Worm (Caenorhabditis elegans): Measurements from ENCODE around the gene fars-3.

DNA sequence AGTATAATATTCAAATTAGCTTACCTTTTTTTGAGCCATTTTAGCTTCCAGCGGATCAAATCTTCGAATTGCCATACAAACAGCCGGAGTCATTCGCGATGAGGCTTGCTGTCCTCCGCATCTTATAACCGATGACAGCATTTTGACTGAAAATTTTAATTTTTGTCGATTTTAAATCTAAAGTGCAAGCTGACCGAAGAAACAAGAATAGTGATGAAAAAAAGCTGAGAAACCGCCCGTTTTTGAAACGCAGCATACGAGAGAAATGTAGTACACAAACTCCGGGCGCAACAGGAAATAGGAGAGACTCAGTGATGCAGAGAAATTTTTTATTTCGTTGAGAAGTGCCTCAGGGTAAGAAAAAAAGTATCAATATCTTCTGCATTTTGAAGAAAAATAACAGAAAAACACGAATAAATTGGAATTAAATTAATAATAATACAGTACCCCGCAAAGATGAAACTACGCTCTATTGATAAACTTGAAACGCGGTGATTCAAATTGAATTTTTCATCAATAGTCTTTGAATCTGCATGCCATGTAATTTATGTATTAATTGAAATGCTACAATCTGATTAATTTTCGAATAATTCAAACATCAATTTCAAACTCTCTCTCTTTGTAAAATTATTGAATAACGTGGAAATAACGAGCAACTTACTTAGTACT, 18.6 kb downstream of the fars-3 start:
- TF ChIP-seq ama-1 (optimal IDR thresholded peaks at IDR 0.05), result no peak
- no peak for TF ChIP-seq ceh-36 (tag; optimal IDR thresholded peaks at IDR 0.05)
- TF ChIP-seq ets-7 (tag; optimal IDR thresholded peaks at IDR 0.05), result no peak
- TF ChIP-seq pes-1 (GFP tag; IDR thresholded peaks at IDR 0.05), result no peak
- no peak for TF ChIP-seq B0310.2 (tag; optimal IDR thresholded peaks at IDR 0.05)
- no peak for TF ChIP-seq sea-1 (GFP tag; conservative IDR thresholded peaks at IDR 0.05)
- TF ChIP-seq tbx-11 (GFP tag; IDR thresholded peaks at IDR 0.05), result no peak
- no peak for TF ChIP-seq aly-1 (tag; optimal IDR thresholded peaks at IDR 0.05)
- no peak for TF ChIP-seq hnd-1 (tag; optimal IDR thresholded peaks at IDR 0.05)
